Fruit fly (Drosophila melanogaster): ENCODE measurements around the gene SP555.

- no peak for TF ChIP-seq Myc (optimal IDR thresholded peaks at IDR 0.05)
- no peak for TF ChIP-seq psq (optimal IDR thresholded peaks at IDR 0.05)
- TF ChIP-seq insv (optimal IDR thresholded peaks at IDR 0.05): no peak
- no peak for TF ChIP-seq h (optimal IDR thresholded peaks at IDR 0.05)
- TF ChIP-seq Sin3A (optimal IDR thresholded peaks at IDR 0.05): no peak
- TF ChIP-seq ttk (optimal IDR thresholded peaks at IDR 0.05): no peak
These were observed 48.1 kb downstream of the SP555 start for dm6 chr2L:5085561-5085960.

Data from Kc167 (cell line).